Fruit fly (Drosophila melanogaster): ENCODE data around the gene RhoGEF64C.

RhoGEF64C gene

DNA sequence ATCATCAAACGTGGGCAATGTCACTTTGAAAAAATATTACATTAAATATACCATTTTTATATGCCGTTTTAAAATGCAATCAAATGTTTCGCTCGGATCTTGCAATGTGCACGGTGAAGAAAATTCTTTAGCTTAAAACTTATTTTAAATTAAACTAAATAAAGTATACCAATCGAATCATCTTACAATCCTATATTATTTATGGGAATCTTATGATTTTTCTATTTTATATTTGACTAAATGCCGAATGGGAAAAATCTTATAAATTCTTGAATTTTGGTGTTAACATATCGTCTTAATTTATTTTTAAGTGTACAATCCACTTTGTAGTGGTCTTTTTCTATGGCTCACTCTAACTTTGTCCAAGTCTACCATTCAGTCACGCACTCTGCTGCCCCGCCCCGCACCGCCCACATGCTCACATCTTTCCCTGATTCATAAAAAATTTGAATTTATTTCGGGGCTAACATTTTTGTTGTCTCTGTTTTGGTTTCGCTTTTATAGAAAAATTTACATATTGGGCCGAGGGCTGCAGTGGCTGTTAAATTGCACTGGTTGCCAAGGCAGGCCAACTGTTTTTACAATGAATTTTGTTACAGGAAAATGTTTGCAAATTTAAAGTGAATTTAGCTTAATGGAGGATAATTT is 28.1 kb downstream of the RhoGEF64C start (continued):
- TF ChIP-seq hkb (optimal IDR thresholded peaks at IDR 0.05) (no peak), hkb (GFP tag; IDR thresholded peaks at IDR 0.05) (peak; percentile 59; the same call in 1 of the 2 replicates), CG12659 (GFP tag; optimal IDR thresholded peaks at IDR 0.05) (no peak), crc (GFP tag; optimal IDR thresholded peaks at IDR 0.05) (no peak), CG9932 (GFP tag; IDR thresholded peaks at IDR 0.05) (no peak), PHDP (tag; optimal IDR thresholded peaks at IDR 0.05) (peak; percentile 34), hbn (GFP tag; IDR thresholded peaks at IDR 0.05; ENCODE audit: partially characterized antibody) (no peak), CG3995 (GFP tag; optimal IDR thresholded peaks at IDR 0.05) (no peak), pum (GFP tag; optimal IDR thresholded peaks at IDR 0.05) (no peak), ham (GFP tag; IDR thresholded peaks at IDR 0.05) (no peak), CG10267 (tag; optimal IDR thresholded peaks at IDR 0.05) (peak; percentile 40), sens (GFP tag) (peak; percentile 58), CG3407 (GFP tag; optimal IDR thresholded peaks at IDR 0.05) (peak; percentile 23), CG13424 (tag; optimal IDR thresholded peaks at IDR 0.05) (peak; percentile 53), HmgD (GFP tag; optimal IDR thresholded peaks at IDR 0.05) (no peak), CG6654 (GFP tag; optimal IDR thresholded peaks at IDR 0.05) (no peak), CG11456 (GFP tag; IDR thresholded peaks at IDR 0.05) (no peak), CG14860 (GFP tag; IDR thresholded peaks at IDR 0.05; ENCODE audit: partially characterized antibody) (no peak), CG10209 (GFP tag; optimal IDR thresholded peaks at IDR 0.05) (peak; percentile 23), BEAF-32 (GFP tag; optimal IDR thresholded peaks at IDR 0.05) (no peak), CG17328 (GFP tag; IDR thresholded peaks at IDR 0.05) (no peak), Ada2b (GFP tag; IDR thresholded peaks at IDR 0.05) (peak; percentile 6; the same call in 1 of the 2 replicates), CG31224 (GFP tag; IDR thresholded peaks at IDR 0.05) (no peak), CG12219 (GFP tag; optimal IDR thresholded peaks at IDR 0.05) (no peak), CG2712 (tag; optimal IDR thresholded peaks at IDR 0.05) (peak; percentile 58), fru (optimal IDR thresholded peaks at IDR 0.05) (no peak), CG1529 (GFP tag; optimal IDR thresholded peaks at IDR 0.05) (peak; percentile 1), hth (optimal IDR thresholded peaks at IDR 0.05) (no peak), Deaf1 (tag; optimal IDR thresholded peaks at IDR 0.05) (no peak), CG15073 (GFP tag; optimal IDR thresholded peaks at IDR 0.05) (no peak), schlank (tag; optimal IDR thresholded peaks at IDR 0.05) (no peak), gsb (GFP tag; IDR thresholded peaks at IDR 0.05) (no peak), CG30403 (GFP tag; optimal IDR thresholded peaks at IDR 0.05) (peak; percentile 35), Xbp1 (GFP tag; optimal IDR thresholded peaks at IDR 0.05) (peak; percentile 3), CG9437 (GFP tag; optimal IDR thresholded peaks at IDR 0.05) (peak; percentile 5), sug (tag; optimal IDR thresholded peaks at IDR 0.05) (no peak), Fer1 (GFP tag; optimal IDR thresholded peaks at IDR 0.05) (peak; percentile 32), CG2199 (GFP tag; IDR thresholded peaks at IDR 0.05) (no peak), CG6854 (GFP tag; optimal IDR thresholded peaks at IDR 0.05) (no peak), Sry-δ (GFP tag; optimal IDR thresholded peaks at IDR 0.05) (no peak), CG17385 (GFP tag; optimal IDR thresholded peaks at IDR 0.05) (peak; percentile 27), Lim3 (GFP tag; IDR thresholded peaks at IDR 0.05) (no peak), unpg (GFP tag; optimal IDR thresholded peaks at IDR 0.05) (peak; percentile 48), Med (GFP tag) (no peak), CG2889 (GFP tag; IDR thresholded peaks at IDR 0.05) (no peak), CG2202 (tag; optimal IDR thresholded peaks at IDR 0.05) (no peak), Ets65A (GFP tag) (no peak), CG12155 (GFP tag; optimal IDR thresholded peaks at IDR 0.05) (no peak), CG2678 (tag; optimal IDR thresholded peaks at IDR 0.05) (peak; percentile 70), Dip3 (GFP tag; optimal IDR thresholded peaks at IDR 0.05) (no peak), nmo (GFP tag; optimal IDR thresholded peaks at IDR 0.05) (peak; percentile 55), shn (GFP tag; optimal IDR thresholded peaks at IDR 0.05) (no peak)
